Fruit fly (Drosophila melanogaster): ENCODE data around the gene CG15005.

Gene CG15005

DNA sequence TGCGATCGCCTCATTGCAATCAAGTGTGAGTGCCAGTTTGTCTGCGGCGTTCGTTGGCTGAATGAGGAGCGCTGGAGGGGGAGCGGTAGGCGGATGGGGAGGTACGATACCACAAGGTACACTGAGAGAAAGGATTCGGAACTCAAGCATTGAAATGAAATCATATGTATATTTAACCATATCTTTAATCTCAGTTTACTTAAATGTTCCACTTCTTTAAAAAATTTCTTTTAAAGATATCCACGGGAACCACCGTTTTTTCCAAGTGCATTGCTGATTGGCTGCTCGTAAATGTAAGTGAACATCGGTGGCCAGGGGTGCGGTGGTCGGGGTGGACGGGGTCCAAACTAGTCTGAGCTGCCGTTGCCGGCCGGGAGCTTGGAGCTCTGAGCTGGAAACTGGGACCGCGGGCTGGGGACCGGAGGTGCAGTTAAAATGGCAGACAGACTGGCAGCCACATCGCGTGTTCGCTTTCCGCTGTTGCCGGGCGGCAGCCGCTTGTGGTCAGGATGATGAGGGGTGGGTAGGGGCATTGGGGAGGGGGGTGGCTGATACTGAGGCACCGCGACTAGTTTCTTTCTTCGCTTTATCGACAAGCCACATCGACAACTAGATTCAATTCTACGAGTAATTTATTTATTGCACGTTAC is 24.2 kb upstream of the CG15005 start (continued):
- peak; percentile 58; the same call in 2 of the 3 replicates for TF ChIP-seq CG6175 (GFP tag; IDR thresholded peaks at IDR 0.05)
- TF ChIP-seq NfI (GFP tag; optimal IDR thresholded peaks at IDR 0.05) = peak; percentile 96
- peak; percentile 96 for TF ChIP-seq CG7556 (GFP tag; optimal IDR thresholded peaks at IDR 0.05)
- peak; percentile 76 for TF ChIP-seq CG31365 (tag; optimal IDR thresholded peaks at IDR 0.05)
- TF ChIP-seq CG10366 (GFP tag; IDR thresholded peaks at IDR 0.05) = peak; percentile 98
- TF ChIP-seq CG9876 (GFP tag; optimal IDR thresholded peaks at IDR 0.05) = peak; percentile 85
- TF ChIP-seq wdn (GFP tag; IDR thresholded peaks at IDR 0.05) = peak; percentile 65; the same call in 1 of the 2 replicates
- peak; percentile 88 for TF ChIP-seq CG11696 (GFP tag; IDR thresholded peaks at IDR 0.05)
- TF ChIP-seq CG7987 (GFP tag; optimal IDR thresholded peaks at IDR 0.05) = peak; percentile 85
- TF ChIP-seq NK7.1 (GFP tag; optimal IDR thresholded peaks at IDR 0.05) = peak; percentile 94
- no peak for TF ChIP-seq Scr (GFP tag; IDR thresholded peaks at IDR 0.05; ENCODE audit: partially characterized antibody)
- peak; percentile 95 for TF ChIP-seq CG33557 (GFP tag; optimal IDR thresholded peaks at IDR 0.05)
- TF ChIP-seq wek (GFP tag; optimal IDR thresholded peaks at IDR 0.05) = peak; percentile 88
- TF ChIP-seq kah (GFP tag; optimal IDR thresholded peaks at IDR 0.05) = peak; percentile 96
- TF ChIP-seq slou (GFP tag; optimal IDR thresholded peaks at IDR 0.05) = peak; percentile 49
- peak; percentile 94 for TF ChIP-seq CG14667 (GFP tag; IDR thresholded peaks at IDR 0.05)
- no peak for TF ChIP-seq D (optimal IDR thresholded peaks at IDR 0.05)
- TF ChIP-seq D (GFP tag; optimal IDR thresholded peaks at IDR 0.05) = peak; percentile 97
- peak; percentile 82 for TF ChIP-seq Bteb2 (GFP tag; optimal IDR thresholded peaks at IDR 0.05)
- peak; percentile 78; the same call in 1 of the 2 replicates for TF ChIP-seq CG16779 (GFP tag; IDR thresholded peaks at IDR 0.05)
- peak; percentile 98 for TF ChIP-seq Abd-B (GFP tag; optimal IDR thresholded peaks at IDR 0.05)
- peak; percentile 80; the same call in 1 of the 2 replicates for TF ChIP-seq CkIIα-i1 (GFP tag; IDR thresholded peaks at IDR 0.05)
- TF ChIP-seq CG11456 (GFP tag; IDR thresholded peaks at IDR 0.05) = peak; percentile 93
- TF ChIP-seq CG17829 (tag; optimal IDR thresholded peaks at IDR 0.05) = peak; percentile 97
- no peak for TF ChIP-seq CG14860 (GFP tag; IDR thresholded peaks at IDR 0.05; ENCODE audit: partially characterized antibody)
- TF ChIP-seq CG8359 (GFP tag; optimal IDR thresholded peaks at IDR 0.05; ENCODE audit: borderline replicate concordance) = peak; percentile 91
- peak; percentile 88 for TF ChIP-seq lbe (GFP tag; optimal IDR thresholded peaks at IDR 0.05)
- TF ChIP-seq CG10147 (GFP tag; optimal IDR thresholded peaks at IDR 0.05) = peak; percentile 88
- TF ChIP-seq D19B (GFP tag; optimal IDR thresholded peaks at IDR 0.05) = peak; percentile 43
- no peak for TF ChIP-seq nerfin-2 (GFP tag; IDR thresholded peaks at IDR 0.05; ENCODE audit: partially characterized antibody)
- peak; percentile 94 for TF ChIP-seq slp2 (GFP tag; optimal IDR thresholded peaks at IDR 0.05)
- peak; percentile 94 for TF ChIP-seq Fer1 (GFP tag; optimal IDR thresholded peaks at IDR 0.05)
- TF ChIP-seq CG12769 (tag; optimal IDR thresholded peaks at IDR 0.05) = peak; percentile 98
- no peak for TF ChIP-seq cad (GFP tag; optimal IDR thresholded peaks at IDR 0.05)
- TF ChIP-seq stwl (tag; optimal IDR thresholded peaks at IDR 0.05) = peak; percentile 38
- TF ChIP-seq Opbp (GFP tag; IDR thresholded peaks at IDR 0.05; ENCODE audit: partially characterized antibody) = peak; percentile 42; the same call in 1 of the 3 replicates
- TF ChIP-seq mirr (GFP tag; optimal IDR thresholded peaks at IDR 0.05) = peak; percentile 43
- peak; percentile 93 for TF ChIP-seq ind (GFP tag; optimal IDR thresholded peaks at IDR 0.05)
- TF ChIP-seq CG15514 (GFP tag; optimal IDR thresholded peaks at IDR 0.05) = peak; percentile 77
- peak; percentile 67 for TF ChIP-seq pros (GFP tag; optimal IDR thresholded peaks at IDR 0.05)
- peak; percentile 99 for TF ChIP-seq sisA (GFP tag; IDR thresholded peaks at IDR 0.05)
- peak; percentile 94 for TF ChIP-seq Pdp1 (GFP tag; optimal IDR thresholded peaks at IDR 0.05)
- TF ChIP-seq CG7928 (GFP tag; optimal IDR thresholded peaks at IDR 0.05) = peak; percentile 61
- peak; percentile 97 for TF ChIP-seq CG18262 (tag; optimal IDR thresholded peaks at IDR 0.05)
- TF ChIP-seq pb (GFP tag; optimal IDR thresholded peaks at IDR 0.05) = peak; percentile 94
- no peak for TF ChIP-seq h (optimal IDR thresholded peaks at IDR 0.05)
- TF ChIP-seq E2f1 (GFP tag; IDR thresholded peaks at IDR 0.05) = peak; percentile 96
- peak; percentile 96 for TF ChIP-seq CG3407 (GFP tag; optimal IDR thresholded peaks at IDR 0.05)
- TF ChIP-seq CG32772 (GFP tag; IDR thresholded peaks at IDR 0.05) = peak; percentile 97
